Worm (Caenorhabditis elegans) whole organism, L3 larva: Measurements from ENCODE around the gene fbxa-5.

Experiments used
- ZK546.5 ChIP-seq: sonication (generic microtip); optimal IDR thresholded peaks from 2 replicates; lab custom pipeline; 2017; ENCODE audit warnings: missing biosample characterization, missing genetic modification characterization
- aly-2 ChIP-seq: fragments of 150-350 bp; optimal IDR thresholded peaks from 2 replicates; lab custom pipeline; 2014; ENCODE audit warnings: missing biosample characterization, missing genetic modification characterization
- ama-1 ChIP-seq: fragments of 150-350 bp; optimal IDR thresholded peaks from 2 replicates; lab custom pipeline; 2018
- ceh-16 ChIP-seq: sonication (generic microtip); optimal IDR thresholded peaks from 2 replicates; lab custom pipeline; 2017; ENCODE audit warnings: missing biosample characterization, missing genetic modification characterization
- ceh-28 ChIP-seq: fragments of 150-350 bp; optimal IDR thresholded peaks from 2 replicates; lab custom pipeline; 2014; ENCODE audit warnings: missing biosample characterization, missing genetic modification reagents, missing genetic modification characterization
- ceh-9 ChIP-seq: sonication (generic microtip); optimal IDR thresholded peaks from 2 replicates; lab custom pipeline; 2018; ENCODE audit warnings: missing biosample characterization, missing genetic modification characterization
- daf-12 ChIP-seq: fragments of 150-350 bp; optimal IDR thresholded peaks from 2 replicates; lab custom pipeline; 2014; ENCODE audit warnings: missing biosample characterization, missing genetic modification reagents, missing genetic modification characterization
- egl-27 ChIP-seq: sonication (generic microtip); optimal IDR thresholded peaks from 4 replicates; lab custom pipeline; 2017; ENCODE audit warnings: missing biosample characterization, missing genetic modification reagents, missing genetic modification characterization
- elt-1 ChIP-seq: fragments of 150-350 bp; optimal IDR thresholded peaks from 2 replicates; lab custom pipeline; 2014; ENCODE audit warnings: missing biosample characterization, missing genetic modification characterization
- elt-2 ChIP-seq: sonication (generic microtip); optimal IDR thresholded peaks from 2 replicates; lab custom pipeline; 2016; ENCODE audit warnings: missing genetic modification reagents, mild to moderate bottlenecking, missing genetic modification characterization, missing compliant biosample characterization
- elt-3 ChIP-seq, 3 experiments: fragments of 150-350 bp in 1 of 3; sonication (generic microtip) in 2 of 3; optimal IDR thresholded peaks; 2 replicates in 2 of 3; 4 replicates in 1 of 3; lab custom pipeline; 2014 to 2017; ENCODE audit warnings: missing biosample characterization in 3 of 3, missing genetic modification characterization in 3 of 3
- eor-1 ChIP-seq, 2 experiments: fragments of 150-350 bp; optimal IDR thresholded peaks; 2 replicates each; lab custom pipeline; 2014 to 2018; ENCODE audit warnings: missing biosample characterization in 2 of 2, missing genetic modification characterization in 2 of 2
- fkh-10 ChIP-seq: sonication (generic microtip); optimal IDR thresholded peaks from 2 replicates; lab custom pipeline; 2017; ENCODE audit warnings: missing biosample characterization, missing genetic modification reagents, missing genetic modification characterization
- fkh-2 ChIP-seq: fragments of 150-350 bp; optimal IDR thresholded peaks from 2 replicates; lab custom pipeline; 2014; ENCODE audit warnings: missing biosample characterization, missing genetic modification reagents, missing genetic modification characterization
- fos-1 ChIP-seq: fragments of 150-350 bp; optimal IDR thresholded peaks from 2 replicates; lab custom pipeline; 2014; ENCODE audit warnings: missing biosample characterization, missing genetic modification characterization
- hmg-11 ChIP-seq: sonication (generic microtip); optimal IDR thresholded peaks from 2 replicates; lab custom pipeline; 2016; ENCODE audit warnings: missing genetic modification characterization, missing compliant biosample characterization
- jun-1 ChIP-seq: fragments of 150-350 bp; optimal IDR thresholded peaks from 2 replicates; lab custom pipeline; 2014; ENCODE audit warnings: missing biosample characterization, missing genetic modification reagents, missing genetic modification characterization
- lin-15B ChIP-seq: fragments of 150-350 bp; optimal IDR thresholded peaks from 2 replicates; lab custom pipeline; 2014; ENCODE audit warnings: missing biosample characterization, missing genetic modification characterization
- lin-39 ChIP-seq: fragments of 150-350 bp; optimal IDR thresholded peaks from 2 replicates; lab custom pipeline; 2018; ENCODE audit warnings: missing biosample characterization, missing genetic modification reagents, missing genetic modification characterization
- lsy-12 ChIP-seq: sonication (generic microtip); optimal IDR thresholded peaks from 2 replicates; lab custom pipeline; 2016; ENCODE audit warnings: mild to moderate bottlenecking, missing genetic modification characterization, missing compliant biosample characterization
- mdl-1 ChIP-seq: fragments of 150-350 bp; optimal IDR thresholded peaks from 2 replicates; lab custom pipeline; 2014; ENCODE audit warnings: missing biosample characterization, missing genetic modification characterization
- mml-1 ChIP-seq: fragments of 150-350 bp; sonication (generic microtip); optimal IDR thresholded peaks from 3 replicates; lab custom pipeline; 2014; ENCODE audit warnings: missing biosample characterization, missing genetic modification characterization
- nfya-1 ChIP-seq: sonication (generic microtip); optimal IDR thresholded peaks from 2 replicates; lab custom pipeline; 2017; ENCODE audit warnings: missing genetic modification characterization, mild to moderate bottlenecking, missing compliant biosample characterization, antibody characterized with exemption, moderate library complexity; ENCODE audit not compliant: insufficient read depth
- nhr-23 ChIP-seq: fragments of 150-350 bp; optimal IDR thresholded peaks from 2 replicates; lab custom pipeline; 2014; ENCODE audit warnings: missing biosample characterization, missing genetic modification reagents, missing genetic modification characterization
- nhr-237 ChIP-seq: fragments of 150-350 bp; optimal IDR thresholded peaks from 2 replicates; lab custom pipeline; 2014; ENCODE audit warnings: missing biosample characterization, missing genetic modification characterization
- nhr-25 ChIP-seq: sonication (generic microtip); optimal IDR thresholded peaks from 2 replicates; lab custom pipeline; 2017; ENCODE audit warnings: missing biosample characterization, missing genetic modification characterization
- nhr-43 ChIP-seq: sonication (generic microtip); optimal IDR thresholded peaks from 2 replicates; lab custom pipeline; 2016; ENCODE audit warnings: mild to moderate bottlenecking, missing genetic modification characterization, missing compliant biosample characterization; ENCODE audit not compliant: poor library complexity, severe bottlenecking
- nhr-76 ChIP-seq: fragments of 150-350 bp; sonication (generic microtip); optimal IDR thresholded peaks from 5 replicates; lab custom pipeline; 2014; ENCODE audit warnings: missing biosample characterization, missing genetic modification characterization
- nhr-77 ChIP-seq: fragments of 150-350 bp; optimal IDR thresholded peaks from 2 replicates; lab custom pipeline; 2014; ENCODE audit warnings: missing biosample characterization, missing genetic modification characterization
- pha-4 ChIP-seq: fragments of 150-350 bp; optimal IDR thresholded peaks from 2 replicates; lab custom pipeline; 2014; ENCODE audit warnings: missing biosample characterization, missing genetic modification reagents, missing genetic modification characterization
- pqm-1 ChIP-seq: fragments of 150-350 bp; optimal IDR thresholded peaks from 2 replicates; lab custom pipeline; 2017; ENCODE audit warnings: missing biosample characterization, missing genetic modification characterization, inconsistent platforms
- sea-2 ChIP-seq: fragments of 150-350 bp; sonication (generic microtip); optimal IDR thresholded peaks from 4 replicates; lab custom pipeline; 2014; ENCODE audit warnings: missing biosample characterization, missing genetic modification reagents, missing genetic modification characterization
- skn-1 ChIP-seq: fragments of 150-350 bp; optimal IDR thresholded peaks from 2 replicates; lab custom pipeline; 2014; ENCODE audit warnings: missing biosample characterization, missing genetic modification characterization
- snpc-4 ChIP-seq: fragments of 150-350 bp; optimal IDR thresholded peaks from 2 replicates; lab custom pipeline; 2014; ENCODE audit warnings: missing biosample characterization, missing genetic modification characterization
- tbx-2 ChIP-seq: sonication (generic microtip); optimal IDR thresholded peaks from 2 replicates; lab custom pipeline; 2016; ENCODE audit warnings: mild to moderate bottlenecking, missing genetic modification characterization, missing compliant biosample characterization
- unc-39 ChIP-seq: sonication (generic microtip); optimal IDR thresholded peaks from 4 replicates; lab custom pipeline; 2017; ENCODE audit warnings: missing biosample characterization, missing genetic modification characterization
- ztf-11 ChIP-seq: fragments of 150-350 bp; optimal IDR thresholded peaks from 2 replicates; lab custom pipeline; 2014; ENCODE audit warnings: missing biosample characterization, missing genetic modification characterization
- ztf-4 ChIP-seq: fragments of 150-350 bp; optimal IDR thresholded peaks from 2 replicates; lab custom pipeline; 2014; ENCODE audit warnings: missing biosample characterization, missing genetic modification characterization

The fbxa-5 gene

ce11 chrIII:1307333-1307732 lies 32.8 kb downstream of the fbxa-5 start:
- no peak for TF ChIP-seq nhr-76 (tag; lab: Kevin White, UChicago)
- no peak for TF ChIP-seq tbx-2 (tag; lab: Kevin White, UChicago)

DNA sequence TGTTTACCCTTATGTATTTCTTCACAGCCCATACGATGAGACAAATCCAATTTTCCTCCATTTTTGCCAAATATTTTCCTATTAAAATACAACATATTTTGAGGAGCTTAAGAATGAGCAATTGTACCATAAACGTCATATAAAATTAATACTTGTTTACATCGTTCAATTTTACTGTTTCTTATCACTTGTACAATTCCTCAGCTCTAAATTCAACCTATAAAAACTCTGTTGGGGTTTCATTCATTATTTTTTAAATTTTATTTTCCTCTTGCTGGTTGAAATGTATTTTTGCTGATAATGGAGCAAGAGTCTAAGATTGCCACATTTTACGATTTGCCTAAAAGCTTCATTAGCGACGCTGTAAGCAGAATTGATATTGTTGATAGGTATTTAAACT lies 36.7 kb downstream of the fbxa-5 start, which contains the start of gene fbxa-75:
fbxa-75 (plus strand) TSS at position 301 of the 400 bp plus-strand sequence.
- TF ChIP-seq lin-15B (tag; lab: Kevin White, UChicago) = no peak
- TF ChIP-seq fkh-10 (GFP tag; lab: Kevin White, UChicago) = no peak
- TF ChIP-seq elt-1 = no peak
- no peak for TF ChIP-seq ceh-28 (tag; lab: Kevin White, UChicago)
- TF ChIP-seq ceh-9 = no peak
- TF ChIP-seq lsy-12 (tag; lab: Kevin White, UChicago) = no peak
- TF ChIP-seq mdl-1 = no peak
- no peak for TF ChIP-seq nhr-77 (tag; lab: Kevin White, UChicago)
- no peak for TF ChIP-seq pha-4 (tag; lab: Kevin White, UChicago)
- no peak for TF ChIP-seq daf-12 (tag; lab: Kevin White, UChicago)
- no peak for TF ChIP-seq ztf-4 (tag; lab: Kevin White, UChicago)

DNA sequence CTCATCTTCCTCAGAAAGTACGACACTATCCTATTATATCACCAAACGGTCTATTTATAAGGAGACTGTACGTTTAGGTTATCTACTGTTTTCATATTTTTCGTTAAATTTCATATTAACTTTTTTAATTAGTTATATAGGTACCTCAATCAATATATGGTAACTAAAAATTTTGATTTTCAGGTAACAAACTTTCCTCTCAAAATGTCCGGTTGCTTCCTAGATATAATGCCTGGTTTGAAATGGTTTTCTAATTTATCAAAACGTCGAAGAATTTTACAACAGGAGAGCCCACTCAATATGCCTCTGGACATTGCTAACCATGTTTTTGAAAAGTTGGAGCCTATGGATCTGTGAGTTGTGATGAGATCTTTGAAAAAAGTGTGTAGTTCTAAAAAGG lies 42.5 kb downstream of the fbxa-5 start, which contains the start of gene fbxa-28:
fbxa-28 (plus strand) TSS at position 301 of the 400 bp plus-strand sequence.
- TF ChIP-seq fkh-2 (tag; lab: Kevin White, UChicago) (no peak), unc-39 (tag; lab: Kevin White, UChicago) (no peak), sea-2 (GFP tag; lab: Kevin White, UChicago) (no peak), ama-1 (lab: Kevin White, UChicago) (no peak), aly-2 (no peak), elt-1 (no peak), pha-4 (tag; lab: Kevin White, UChicago) (no peak), ceh-16 (tag; lab: Kevin White, UChicago) (no peak), nhr-23 (no peak), ztf-11 (tag; lab: Kevin White, UChicago) (no peak), tbx-2 (tag; lab: Kevin White, UChicago) (no peak)
- TF ChIP-seq, all 47 proteins: peak for 0

- TF ChIP-seq hmg-11 (tag; lab: Kevin White, UChicago) = no peak
- TF ChIP-seq elt-2 (tag; lab: Kevin White, UChicago) = peak; percentile 63
- no peak for TF ChIP-seq fos-1 (tag; lab: Kevin White, UChicago)
- peak; percentile 86 for TF ChIP-seq pqm-1 (tag; lab: Kevin White, UChicago)
- TF ChIP-seq, all 47 proteins: peak for 2
Observed at ce11 chrIII:1295149-1295716, 44.9 kb downstream of the fbxa-5 start, which contains the start of gene fbxa-35. Gene fbxa-35 (plus strand): TSS chrIII:1295666.

- no peak for TF ChIP-seq nhr-237 (tag; lab: Kevin White, UChicago)
- no peak for TF ChIP-seq eor-1 (tag; optimal IDR thresholded peaks at IDR 0.05; lab: Kevin White, UChicago)
- TF ChIP-seq unc-39 (tag; lab: Kevin White, UChicago) = no peak
- TF ChIP-seq, all 47 proteins: peak for 0
Observed at ce11 chrIII:1293135-1293534, 47.0 kb downstream of the fbxa-5 start, which contains the start of gene fbxa-36. Gene fbxa-36 (minus strand): TSS chrIII:1293235.

DNA sequence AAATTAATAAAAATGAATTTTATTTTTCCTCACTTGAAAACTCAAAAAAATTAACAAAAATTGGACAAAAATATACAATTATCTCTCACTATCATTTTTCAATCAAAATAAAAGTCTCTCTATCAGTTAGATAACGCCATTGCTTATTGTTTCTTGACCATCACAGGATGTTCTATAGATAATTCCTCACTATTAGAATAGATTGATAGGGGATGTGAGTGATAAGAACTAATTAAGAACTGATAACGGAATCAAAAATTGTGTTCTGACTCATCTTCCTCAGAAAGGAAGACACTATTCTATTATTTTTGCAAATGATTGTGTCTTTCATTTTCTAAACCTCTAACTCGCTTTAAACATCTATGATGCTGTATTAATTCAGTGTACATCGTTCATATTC lies 51.0 kb downstream of the fbxa-5 start:
- TF ChIP-seq elt-3 (tag; optimal IDR thresholded peaks at IDR 0.05; lab: Kevin White, UChicago) (peak in 1 of 3 experiments; percentile 51), sea-2 (GFP tag; lab: Kevin White, UChicago) (no peak), pqm-1 (tag; lab: Kevin White, UChicago) (peak; percentile 87), tbx-2 (tag; lab: Kevin White, UChicago) (no peak), jun-1 (peak; percentile 31), elt-2 (tag; lab: Kevin White, UChicago) (peak; percentile 75)

DNA sequence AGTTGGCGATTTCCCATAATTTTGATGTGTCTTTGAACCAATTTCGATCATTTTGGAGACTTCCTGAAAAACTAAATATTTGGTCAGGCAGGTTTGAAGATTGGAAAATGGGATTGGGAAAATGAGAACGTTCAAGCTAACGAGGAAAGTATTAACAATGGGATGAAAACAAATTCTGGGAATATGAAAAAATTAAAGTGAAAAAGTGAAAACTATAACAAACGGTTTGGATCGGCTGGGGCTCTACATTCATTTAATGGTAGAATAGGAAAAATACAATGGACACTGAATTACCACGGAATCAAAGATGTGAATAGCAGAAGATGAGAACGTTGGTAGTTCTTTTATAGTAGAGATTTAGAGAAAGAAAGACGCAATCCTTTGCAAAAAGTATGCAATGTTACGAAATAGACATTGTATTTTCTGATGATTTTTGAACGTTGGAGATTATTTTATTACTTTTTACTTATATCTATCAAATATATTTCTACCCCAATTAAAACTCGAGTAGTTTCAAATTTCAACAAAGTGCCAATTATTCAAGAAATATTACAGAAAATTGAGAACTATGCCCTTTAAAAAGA lies 51.6 kb downstream of the fbxa-5 start, which contains the start of gene fbxa-50:
fbxa-50 (minus strand) TSS at position 51 of the 584 bp plus-strand sequence.
- TF ChIP-seq ZK546.5 (tag; lab: Kevin White, UChicago) (no peak), skn-1 (tag; lab: Kevin White, UChicago) (no peak), ztf-11 (tag; lab: Kevin White, UChicago) (no peak), snpc-4 (no peak), nhr-76 (tag; lab: Kevin White, UChicago) (no peak), ztf-4 (tag; lab: Kevin White, UChicago) (no peak), fos-1 (tag; lab: Kevin White, UChicago) (no peak), lin-15B (tag; lab: Kevin White, UChicago) (no peak), lin-39 (tag; lab: Kevin White, UChicago) (no peak), egl-27 (tag; lab: Kevin White, UChicago) (no peak), nhr-43 (no peak), nfya-1 (no peak), nhr-25 (no peak), ama-1 (lab: Kevin White, UChicago) (no peak), ceh-16 (tag; lab: Kevin White, UChicago) (no peak), ceh-9 (no peak), mml-1 (no peak)
